Worm (Caenorhabditis elegans) whole organism, L2 larva: Measurements from ENCODE around the gene ceh-27.

ENCODE experiments used
- C34F6.9 ChIP-seq: fragments of 150-350 bp; optimal IDR thresholded peaks from 2 replicates; lab custom pipeline; 2014; ENCODE audit warnings: missing biosample characterization, missing genetic modification characterization
- F13H6.1 ChIP-seq: sonication (generic microtip); optimal IDR thresholded peaks from 2 replicates; lab custom pipeline; 2016; ENCODE audit warnings: missing genetic modification characterization, missing compliant biosample characterization
- R02D3.7 ChIP-seq: fragments of 150-350 bp; optimal IDR thresholded peaks from 2 replicates; lab custom pipeline; 2014; ENCODE audit warnings: missing biosample characterization, missing genetic modification characterization
- Y55F3AM.14 ChIP-seq: fragments of 200-800 bp; sonication (Bioruptor generic); optimal IDR thresholded peaks from 2 replicates; lab custom pipeline; 2018; ENCODE audit warnings: mild to moderate bottlenecking, missing genetic modification characterization, missing compliant biosample characterization
- alr-1 ChIP-seq: fragments of 150-350 bp; optimal IDR thresholded peaks from 2 replicates; lab custom pipeline; 2014; ENCODE audit warnings: missing biosample characterization, missing genetic modification characterization
- ama-1 ChIP-seq: fragments of 150-350 bp; optimal IDR thresholded peaks from 2 replicates; lab custom pipeline; 2018; ENCODE audit warnings: inconsistent platforms
- blmp-1 ChIP-seq: sonication (generic microtip); optimal IDR thresholded peaks from 2 replicates; lab custom pipeline; 2017; ENCODE audit warnings: missing genetic modification characterization, mild to moderate bottlenecking, missing compliant biosample characterization, antibody characterized with exemption, moderate library complexity; ENCODE audit not compliant: insufficient read depth
- ceh-16 ChIP-seq: fragments of 150-350 bp; optimal IDR thresholded peaks from 2 replicates; lab custom pipeline; 2014; ENCODE audit warnings: missing biosample characterization, missing genetic modification characterization
- ceh-82 ChIP-seq: fragments of 150-350 bp; optimal IDR thresholded peaks from 2 replicates; lab custom pipeline; 2014; ENCODE audit warnings: missing biosample characterization, missing genetic modification characterization
- crh-2 ChIP-seq: sonication (generic microtip); optimal IDR thresholded peaks from 2 replicates; lab custom pipeline; 2017; ENCODE audit warnings: missing biosample characterization, missing genetic modification characterization
- dmd-4 ChIP-seq: sonication (generic microtip); optimal IDR thresholded peaks from 2 replicates; lab custom pipeline; 2017; ENCODE audit warnings: missing biosample characterization, missing genetic modification characterization
- egl-27 ChIP-seq: sonication (generic microtip); optimal IDR thresholded peaks from 3 replicates; lab custom pipeline; 2017; ENCODE audit warnings: missing biosample characterization, missing genetic modification reagents, missing genetic modification characterization
- elt-1 ChIP-seq: fragments of 150-350 bp; optimal IDR thresholded peaks from 2 replicates; lab custom pipeline; 2014; ENCODE audit warnings: missing biosample characterization, missing genetic modification characterization
- elt-3 ChIP-seq: sonication (generic microtip); optimal IDR thresholded peaks from 2 replicates; lab custom pipeline; 2017; ENCODE audit warnings: missing biosample characterization, missing genetic modification characterization
- fos-1 ChIP-seq: fragments of 150-350 bp; optimal IDR thresholded peaks from 2 replicates; lab custom pipeline; 2014; ENCODE audit warnings: missing biosample characterization, missing genetic modification characterization
- gmeb-1 ChIP-seq: fragments of 150-350 bp; optimal IDR thresholded peaks from 2 replicates; lab custom pipeline; 2014; ENCODE audit warnings: missing biosample characterization, missing genetic modification characterization
- lin-11 ChIP-seq: fragments of 150-350 bp; sonication (generic microtip); optimal IDR thresholded peaks from 2 replicates; lab custom pipeline; 2014; ENCODE audit warnings: missing biosample characterization, missing genetic modification characterization, inconsistent platforms, mixed read lengths
- lin-39 ChIP-seq: fragments of 150-350 bp; optimal IDR thresholded peaks from 2 replicates; lab custom pipeline; 2014; ENCODE audit warnings: missing biosample characterization, missing genetic modification reagents, missing genetic modification characterization
- nhr-10 ChIP-seq: sonication (generic microtip); optimal IDR thresholded peaks from 2 replicates; lab custom pipeline; 2017; ENCODE audit warnings: missing biosample characterization, missing genetic modification characterization
- nhr-11 ChIP-seq: fragments of 150-350 bp; optimal IDR thresholded peaks from 2 replicates; lab custom pipeline; 2014; ENCODE audit warnings: missing biosample characterization, missing genetic modification characterization
- nhr-129 ChIP-seq: fragments of 150-350 bp; optimal IDR thresholded peaks from 2 replicates; lab custom pipeline; 2014; ENCODE audit warnings: missing biosample characterization, missing genetic modification characterization
- nhr-21 ChIP-seq: fragments of 150-350 bp; optimal IDR thresholded peaks from 2 replicates; lab custom pipeline; 2014; ENCODE audit warnings: missing biosample characterization, missing genetic modification characterization
- nhr-23 ChIP-seq: fragments of 150-350 bp; optimal IDR thresholded peaks from 2 replicates; lab custom pipeline; 2014; ENCODE audit warnings: missing biosample characterization, missing genetic modification reagents, missing genetic modification characterization
- nhr-237 ChIP-seq: fragments of 150-350 bp; optimal IDR thresholded peaks from 2 replicates; lab custom pipeline; 2014; ENCODE audit warnings: missing biosample characterization, missing genetic modification characterization
- nhr-25 ChIP-seq: fragments of 150-350 bp; sonication (generic microtip); optimal IDR thresholded peaks from 3 replicates; lab custom pipeline; 2014; ENCODE audit warnings: missing biosample characterization, missing genetic modification characterization
- nhr-77 ChIP-seq: fragments of 150-350 bp; optimal IDR thresholded peaks from 2 replicates; lab custom pipeline; 2014; ENCODE audit warnings: missing biosample characterization, missing genetic modification characterization
- sem-4 ChIP-seq: fragments of 150-350 bp; optimal IDR thresholded peaks from 2 replicates; lab custom pipeline; 2014; ENCODE audit warnings: missing biosample characterization, missing genetic modification reagents, missing genetic modification characterization
- sma-3 ChIP-seq: sonication (generic microtip); optimal IDR thresholded peaks from 2 replicates; lab custom pipeline; 2016; ENCODE audit warnings: missing genetic modification reagents, missing genetic modification characterization, missing compliant biosample characterization
- sma-9 ChIP-seq, 2 experiments: fragments of 150-350 bp in 1 of 2; sonication (generic microtip) in 1 of 2; optimal IDR thresholded peaks; 2 replicates each; lab custom pipeline; 2014 to 2016; ENCODE audit warnings: missing genetic modification characterization in 2 of 2, mild to moderate bottlenecking in 1 of 2, missing biosample characterization in 1 of 2, missing compliant biosample characterization in 1 of 2, missing genetic modification reagents in 1 of 2, moderate library complexity in 1 of 2
- snpc-4 ChIP-seq: fragments of 150-350 bp; optimal IDR thresholded peaks from 2 replicates; lab custom pipeline; 2014; ENCODE audit warnings: missing biosample characterization, missing genetic modification characterization
- unc-55 ChIP-seq: fragments of 150-350 bp; sonication (generic microtip); optimal IDR thresholded peaks from 3 replicates; lab custom pipeline; 2014; ENCODE audit warnings: missing biosample characterization, missing genetic modification reagents, missing genetic modification characterization
- unc-62 ChIP-seq: fragments of 150-350 bp; optimal IDR thresholded peaks from 2 replicates; lab custom pipeline; 2014; ENCODE audit warnings: missing biosample characterization, missing genetic modification reagents, missing genetic modification characterization
- ztf-1 ChIP-seq: fragments of 200-800 bp; sonication (Bioruptor generic); conservative IDR thresholded peaks from 2 replicates; pipeline ENCODE4 v1.3.6; 2022; ENCODE audit warnings: missing genetic modification characterization, missing compliant biosample characterization
- ztf-11 ChIP-seq: sonication (generic microtip); optimal IDR thresholded peaks from 2 replicates; lab custom pipeline; 2017; ENCODE audit warnings: missing biosample characterization, missing genetic modification characterization
- ztf-4 ChIP-seq: fragments of 150-350 bp; optimal IDR thresholded peaks from 2 replicates; lab custom pipeline; 2014; ENCODE audit warnings: missing biosample characterization, missing genetic modification characterization

ceh-27 gene

ce11 chrV:11637191-11637590 is 27.7 kb downstream of the ceh-27 start, which contains the start of gene sipa-1:
Gene sipa-1 (minus strand): TSS chrV:11637291.
- no peak for TF ChIP-seq nhr-11 (tag; lab: Kevin White, UChicago)
- no peak for TF ChIP-seq nhr-25
- TF ChIP-seq lin-39 (tag; lab: Kevin White, UChicago), result no peak
- TF ChIP-seq nhr-10, result no peak
- no peak for TF ChIP-seq C34F6.9 (tag; lab: Kevin White, UChicago)
- TF ChIP-seq elt-1, result no peak
- no peak for TF ChIP-seq lin-11 (tag; lab: Kevin White, UChicago)

ce11 chrV:11635587-11635986 is 29.3 kb downstream of the ceh-27 start:
- TF ChIP-seq ztf-4 (tag; lab: Kevin White, UChicago) (no peak), ztf-1 (no peak)

ce11 chrV:11631128-11631527 is 33.8 kb downstream of the ceh-27 start:
- TF ChIP-seq ztf-11 (tag; lab: Kevin White, UChicago) (no peak), sem-4 (tag; lab: Kevin White, UChicago) (no peak), nhr-23 (tag; lab: Kevin White, UChicago) (no peak), unc-55 (no peak), dmd-4 (tag; lab: Kevin White, UChicago) (no peak), gmeb-1 (tag; lab: Kevin White, UChicago) (no peak), R02D3.7 (tag; lab: Kevin White, UChicago) (no peak), ama-1 (no peak), alr-1 (tag; lab: Kevin White, UChicago) (no peak), crh-2 (tag; lab: Kevin White, UChicago) (no peak), blmp-1 (tag; lab: Kevin White, UChicago) (no peak), nhr-237 (tag; lab: Kevin White, UChicago) (no peak), sma-3 (GFP tag; lab: Kevin White, UChicago) (no peak), snpc-4 (tag; lab: Kevin White, UChicago) (no peak), lin-11 (tag; lab: Kevin White, UChicago) (no peak), elt-3 (no peak), elt-1 (no peak), nhr-21 (tag; lab: Kevin White, UChicago) (no peak)

- TF ChIP-seq fos-1 (peak; percentile 55), sma-3 (GFP tag; lab: Kevin White, UChicago) (peak; percentile 49), snpc-4 (tag; lab: Kevin White, UChicago) (no peak), crh-2 (tag; lab: Kevin White, UChicago) (peak; percentile 28), Y55F3AM.14 (GFP tag; lab: Kevin White, UChicago) (no peak), unc-62 (GFP tag; lab: Kevin White, UChicago) (no peak), nhr-129 (tag; lab: Kevin White, UChicago) (no peak), egl-27 (tag; lab: Kevin White, UChicago) (no peak), ztf-11 (tag; lab: Kevin White, UChicago) (no peak), sma-9 (GFP tag; optimal IDR thresholded peaks at IDR 0.05; lab: Kevin White, UChicago) (peak; percentile 58), sma-9 (tag; optimal IDR thresholded peaks at IDR 0.05; lab: Kevin White, UChicago) (no peak), nhr-77 (tag; lab: Kevin White, UChicago) (no peak), F13H6.1 (tag; lab: Kevin White, UChicago) (peak; percentile 27), elt-1 (no peak), ceh-82 (no peak), dmd-4 (tag; lab: Kevin White, UChicago) (no peak), nhr-11 (tag; lab: Kevin White, UChicago) (no peak), nhr-25 (no peak), gmeb-1 (tag; lab: Kevin White, UChicago) (peak; percentile 26), ceh-16 (tag; lab: Kevin White, UChicago) (no peak)
Measured at ce11 chrV:11629222-11630026, 35.5 kb downstream of the ceh-27 start, which contains the start of gene F35B12.10. Gene F35B12.10 (minus strand): TSS chrV:11629272.
